Worm (Caenorhabditis elegans) whole organism, L1 larva: ENCODE results near the gene chil-7.

Source experiments
- aha-1 ChIP-seq: fragments of 150-350 bp; optimal IDR thresholded peaks from 2 replicates; lab custom pipeline; 2014; ENCODE audit warnings: missing biosample characterization, missing genetic modification characterization
- fos-1 ChIP-seq: fragments of 150-350 bp; optimal IDR thresholded peaks from 2 replicates; lab custom pipeline; 2014; ENCODE audit warnings: missing biosample characterization, missing genetic modification characterization
- jun-1 ChIP-seq: fragments of 150-350 bp; optimal IDR thresholded peaks from 2 replicates; lab custom pipeline; 2014; ENCODE audit warnings: missing biosample characterization, missing genetic modification reagents, missing genetic modification characterization
- nhr-237 ChIP-seq: fragments of 150-350 bp; optimal IDR thresholded peaks from 2 replicates; lab custom pipeline; 2014; ENCODE audit warnings: missing biosample characterization, missing genetic modification characterization
- nhr-76 ChIP-seq: sonication (generic microtip); optimal IDR thresholded peaks from 2 replicates; lab custom pipeline; 2017; ENCODE audit warnings: missing biosample characterization, missing genetic modification characterization
- zag-1 ChIP-seq: fragments of 150-350 bp; optimal IDR thresholded peaks from 2 replicates; lab custom pipeline; 2014; ENCODE audit warnings: missing biosample characterization, missing genetic modification characterization

DNA sequence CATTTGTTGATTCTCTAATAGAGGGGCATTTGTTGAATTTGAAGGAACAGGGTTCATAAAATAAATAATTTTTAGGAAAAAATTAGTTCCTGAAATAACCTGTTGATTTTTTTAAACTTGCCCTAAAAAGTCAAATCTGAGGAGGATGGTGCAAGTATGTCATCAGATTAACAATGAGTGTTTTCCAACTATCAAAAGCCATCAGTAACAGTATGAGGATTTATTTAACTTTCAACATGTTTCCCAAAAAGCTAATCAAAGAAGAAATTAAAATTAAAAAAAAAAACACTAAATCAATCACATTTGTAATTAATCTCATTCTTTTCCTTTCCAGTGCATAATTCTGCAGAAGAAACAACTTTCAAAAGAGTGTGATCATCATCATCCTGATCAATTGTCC is 11.4 kb downstream of the chil-7 start, which contains the start of gene chil-5:
- no peak for TF ChIP-seq jun-1 (tag; lab: Kevin White, UChicago)
- TF ChIP-seq nhr-237 (tag; lab: Kevin White, UChicago) = no peak
- no peak for TF ChIP-seq nhr-76
- TF ChIP-seq zag-1 = no peak
- no peak for TF ChIP-seq fos-1 (tag; lab: Kevin White, UChicago)
- no peak for TF ChIP-seq aha-1 (tag; lab: Kevin White, UChicago)
